Fruit fly (Drosophila melanogaster) whole organism, embryonic: ENCODE data around the gene PIP82.

Experiments used
- Ada2b ChIP-seq: fragments of 200-800 bp; sonication (Bioruptor generic); IDR thresholded peaks from 2 replicates; pipeline ENCODE4 v1.3.6; 2022; ENCODE audit warnings: missing biosample characterization, missing genetic modification characterization
- Antp ChIP-seq: fragments of 200-800 bp; sonication (Bioruptor generic); optimal IDR thresholded peaks from 3 replicates; lab custom pipeline; 2016; ENCODE audit warnings: missing biosample characterization, missing genetic modification characterization
- BtbVII ChIP-seq: fragments of 200-800 bp; sonication (Bioruptor generic); optimal IDR thresholded peaks from 3 replicates; lab custom pipeline; 2017; ENCODE audit warnings: missing biosample characterization, mild to moderate bottlenecking, missing genetic modification characterization
- CG10274 ChIP-seq: fragments of 200-800 bp; sonication (Bioruptor generic); optimal IDR thresholded peaks from 3 replicates; lab custom pipeline; 2017; ENCODE audit warnings: missing biosample characterization, mild to moderate bottlenecking, missing genetic modification characterization
- CG11695 ChIP-seq: fragments of 200-800 bp; sonication (Bioruptor generic); IDR thresholded peaks from 3 replicates; pipeline ENCODE4 v1.3.6; 2022; ENCODE audit warnings: missing biosample characterization, missing genetic modification characterization
- CG13287 ChIP-seq: fragments of 200-800 bp; sonication (Bioruptor generic); IDR thresholded peaks from 2 replicates; pipeline ENCODE4 v1.3.6; 2022; ENCODE audit warnings: missing biosample characterization, missing genetic modification characterization; ENCODE audit not compliant: partially characterized antibody
- CG17802 ChIP-seq: fragments of 200-800 bp; sonication (Bioruptor generic); optimal IDR thresholded peaks from 2 replicates; lab custom pipeline; 2018; ENCODE audit warnings: missing biosample characterization, mild to moderate bottlenecking, missing genetic modification characterization, moderate library complexity
- CG18599 ChIP-seq: fragments of 200-800 bp; sonication (Bioruptor generic); optimal IDR thresholded peaks from 3 replicates; lab custom pipeline; 2017; ENCODE audit warnings: missing biosample characterization, missing genetic modification characterization, mild to moderate bottlenecking, moderate library complexity, missing genetic modification reagents
- CG2120 ChIP-seq: fragments of 200-800 bp; sonication (Bioruptor generic); optimal IDR thresholded peaks from 3 replicates; lab custom pipeline; 2016; ENCODE audit warnings: missing biosample characterization, missing genetic modification characterization
- CG3163 ChIP-seq: fragments of 200-800 bp; sonication (Bioruptor generic); optimal IDR thresholded peaks from 3 replicates; lab custom pipeline; 2016; ENCODE audit warnings: missing biosample characterization, missing genetic modification characterization
- CG32532 ChIP-seq: fragments of 200-800 bp; sonication (Bioruptor generic); IDR thresholded peaks from 2 replicates; pipeline ENCODE4 v1.3.6; 2022; ENCODE audit warnings: missing biosample characterization, missing genetic modification characterization
- CG34224 ChIP-seq: fragments of 200-800 bp; sonication (Bioruptor generic); IDR thresholded peaks from 3 replicates; pipeline ENCODE4 v1.3.6; 2022; ENCODE audit warnings: missing biosample characterization, missing genetic modification characterization; ENCODE audit not compliant: partially characterized antibody
- CG4617 ChIP-seq: fragments of 200-800 bp; sonication (Bioruptor generic); optimal IDR thresholded peaks from 3 replicates; lab custom pipeline; 2016; ENCODE audit warnings: missing biosample characterization, missing genetic modification characterization, borderline replicate concordance
- CG4730 ChIP-seq: fragments of 200-800 bp; sonication (Bioruptor generic); IDR thresholded peaks from 2 replicates; pipeline ENCODE4 v1.3.6; 2022; ENCODE audit warnings: missing biosample characterization, missing genetic modification characterization
- CG5245 ChIP-seq: fragments of 200-800 bp; sonication (Bioruptor generic); optimal IDR thresholded peaks from 3 replicates; lab custom pipeline; 2016; ENCODE audit warnings: missing biosample characterization, missing genetic modification characterization
- CG6854 ChIP-seq: fragments of 200-800 bp; sonication (Bioruptor generic); optimal IDR thresholded peaks from 3 replicates; lab custom pipeline; 2017; ENCODE audit warnings: missing biosample characterization, mild to moderate bottlenecking, missing genetic modification characterization
- CG7372 ChIP-seq: fragments of 200-800 bp; sonication (Bioruptor generic); IDR thresholded peaks from 2 replicates; pipeline ENCODE4 v1.3.6; 2022; ENCODE audit warnings: missing biosample characterization, missing genetic modification characterization
- CG7556 ChIP-seq: fragments of 200-800 bp; sonication (Bioruptor generic); optimal IDR thresholded peaks from 2 replicates; lab custom pipeline; 2017; ENCODE audit warnings: missing biosample characterization, mild to moderate bottlenecking, missing genetic modification characterization
- CG9215 ChIP-seq: fragments of 200-800 bp; sonication (Bioruptor generic); IDR thresholded peaks from 2 replicates; pipeline ENCODE4 v1.3.6; 2022; ENCODE audit warnings: missing biosample characterization, missing genetic modification characterization
- Fer1 ChIP-seq: fragments of 200-800 bp; sonication (Bioruptor generic); optimal IDR thresholded peaks from 2 replicates; lab custom pipeline; 2017; ENCODE audit warnings: missing biosample characterization, mild to moderate bottlenecking, missing genetic modification characterization
- GATAe ChIP-seq: fragments of 200-800 bp; sonication (Bioruptor generic); conservative IDR thresholded peaks from 2 replicates; pipeline ENCODE4 v1.3.6; 2022; ENCODE audit warnings: missing biosample characterization, missing genetic modification characterization
- H2.0 ChIP-seq: fragments of 200-800 bp; sonication (Bioruptor generic); IDR thresholded peaks from 2 replicates; pipeline ENCODE4 v1.3.6; 2022; ENCODE audit warnings: missing biosample characterization, missing genetic modification characterization
- HHEX ChIP-seq: fragments of 200-800 bp; sonication (Bioruptor generic); optimal IDR thresholded peaks from 3 replicates; lab custom pipeline; 2017; ENCODE audit warnings: missing biosample characterization, mild to moderate bottlenecking, missing genetic modification characterization, missing genetic modification reagents
- Lpt ChIP-seq: fragments of >200 bp; optimal IDR thresholded peaks from 2 replicates; lab custom pipeline; 2018; ENCODE audit warnings: missing biosample characterization, missing genetic modification characterization
- Myb ChIP-seq: fragments of 200-800 bp; sonication (Bioruptor generic); optimal IDR thresholded peaks from 2 replicates; lab custom pipeline; 2016; ENCODE audit warnings: missing biosample characterization, missing genetic modification characterization
- Nf-YA ChIP-seq: fragments of 200-800 bp; sonication (Bioruptor generic); IDR thresholded peaks from 2 replicates; pipeline ENCODE4 v1.3.6; 2022; ENCODE audit warnings: missing biosample characterization, missing genetic modification characterization
- NfI ChIP-seq: fragments of 200-800 bp; sonication (Bioruptor generic); optimal IDR thresholded peaks from 3 replicates; lab custom pipeline; 2018; ENCODE audit warnings: missing biosample characterization, mild to moderate bottlenecking, missing genetic modification characterization, moderate library complexity
- PHDP ChIP-seq: fragments of 200-800 bp; sonication (Bioruptor generic); optimal IDR thresholded peaks from 3 replicates; lab custom pipeline; 2018; ENCODE audit warnings: missing biosample characterization, mild to moderate bottlenecking, missing genetic modification characterization, moderate library complexity
- Ptx1 ChIP-seq: fragments of 200-800 bp; sonication (Bioruptor generic); IDR thresholded peaks from 2 replicates; pipeline ENCODE4 v1.3.6; 2022; ENCODE audit warnings: missing biosample characterization, missing genetic modification characterization
- Xrp1 ChIP-seq: fragments of 200-800 bp; sonication (Bioruptor generic); IDR thresholded peaks from 2 replicates; pipeline ENCODE4 v1.3.6; 2022; ENCODE audit warnings: missing biosample characterization, missing genetic modification characterization
- ash1 ChIP-seq: fragments of 200-800 bp; sonication (Bioruptor generic); optimal IDR thresholded peaks from 2 replicates; lab custom pipeline; 2018; ENCODE audit warnings: missing biosample characterization, mild to moderate bottlenecking, missing genetic modification characterization
- az2 ChIP-seq: fragments of 200-800 bp; sonication (Bioruptor generic); optimal IDR thresholded peaks from 3 replicates; lab custom pipeline; 2016; ENCODE audit warnings: missing biosample characterization, missing genetic modification characterization
- bcd ChIP-seq: fragments of 200-800 bp; sonication (Bioruptor generic); optimal IDR thresholded peaks from 2 replicates; lab custom pipeline; 2017; ENCODE audit warnings: missing biosample characterization, mild to moderate bottlenecking, missing genetic modification characterization
- ci ChIP-seq: fragments of 200-800 bp; sonication (Bioruptor generic); IDR thresholded peaks from 3 replicates; pipeline ENCODE4 v1.3.6; 2022; ENCODE audit warnings: missing biosample characterization, missing genetic modification characterization
- crol ChIP-seq: fragments of 200-800 bp; sonication (Bioruptor generic); IDR thresholded peaks from 2 replicates; pipeline ENCODE4 v1.3.6; 2022; ENCODE audit warnings: missing biosample characterization, missing genetic modification characterization
- dmrt11E ChIP-seq: fragments of 200-800 bp; sonication (Bioruptor generic); optimal IDR thresholded peaks from 3 replicates; lab custom pipeline; 2018; ENCODE audit warnings: missing biosample characterization, mild to moderate bottlenecking, missing genetic modification characterization, moderate library complexity
- ftz-f1 ChIP-seq: fragments of 200-800 bp; sonication (Bioruptor generic); optimal IDR thresholded peaks from 2 replicates; lab custom pipeline; 2016; ENCODE audit warnings: missing biosample characterization, missing genetic modification characterization
- gro ChIP-seq: fragments of 200-800 bp; sonication (Bioruptor generic); optimal IDR thresholded peaks from 2 replicates; lab custom pipeline; 2016; ENCODE audit warnings: missing biosample characterization, missing genetic modification characterization
- ind ChIP-seq: fragments of 200-800 bp; sonication (Bioruptor generic); optimal IDR thresholded peaks from 3 replicates; lab custom pipeline; 2016; ENCODE audit warnings: missing biosample characterization, missing genetic modification characterization
- jigr1 ChIP-seq: fragments of 200-800 bp; sonication (Bioruptor generic); IDR thresholded peaks from 3 replicates; pipeline ENCODE4 v1.3.6; 2022; ENCODE audit warnings: missing biosample characterization, missing genetic modification characterization
- kay ChIP-seq: fragments of 200-800 bp; sonication (Bioruptor generic); optimal IDR thresholded peaks from 2 replicates; lab custom pipeline; 2016; ENCODE audit warnings: missing biosample characterization, missing genetic modification characterization
- ken ChIP-seq: fragments of 200-800 bp; sonication (Bioruptor generic); IDR thresholded peaks from 3 replicates; pipeline ENCODE4 v1.3.6; 2022; ENCODE audit warnings: missing biosample characterization, missing genetic modification characterization
- maf-S ChIP-seq: fragments of 200-800 bp; sonication (Bioruptor generic); optimal IDR thresholded peaks from 2 replicates; lab custom pipeline; 2016; ENCODE audit warnings: missing biosample characterization, missing genetic modification characterization
- nmo ChIP-seq: fragments of 200-800 bp; sonication (Bioruptor generic); optimal IDR thresholded peaks from 2 replicates; lab custom pipeline; 2018; ENCODE audit warnings: missing biosample characterization, mild to moderate bottlenecking, missing genetic modification characterization, moderate library complexity
- org-1 ChIP-seq: fragments of 200-800 bp; sonication (Bioruptor generic); optimal IDR thresholded peaks from 2 replicates; lab custom pipeline; 2017; ENCODE audit warnings: missing biosample characterization, missing genetic modification characterization
- pum ChIP-seq: fragments of 200-800 bp; sonication (Bioruptor generic); optimal IDR thresholded peaks from 2 replicates; lab custom pipeline; 2016; ENCODE audit warnings: missing biosample characterization, missing genetic modification characterization
- row ChIP-seq: fragments of 200-800 bp; sonication (Bioruptor generic); IDR thresholded peaks from 3 replicates; pipeline ENCODE4 v1.3.6; 2022; ENCODE audit warnings: missing biosample characterization, missing genetic modification characterization
- scrt ChIP-seq: fragments of 200-800 bp; sonication (Bioruptor generic); optimal IDR thresholded peaks from 2 replicates; lab custom pipeline; 2018; ENCODE audit warnings: missing biosample characterization, mild to moderate bottlenecking, missing genetic modification characterization, moderate library complexity
- slbo ChIP-seq: fragments of 200-800 bp; sonication (Bioruptor generic); IDR thresholded peaks from 2 replicates; pipeline ENCODE4 v1.3.6; 2022; ENCODE audit warnings: missing biosample characterization, missing genetic modification characterization
- vvl ChIP-seq: fragments of 200-800 bp; sonication (Bioruptor generic); IDR thresholded peaks from 2 replicates; pipeline ENCODE4 v1.3.6; 2022; ENCODE audit warnings: missing biosample characterization, missing genetic modification characterization
- wdn ChIP-seq: fragments of 200-800 bp; sonication (Bioruptor generic); IDR thresholded peaks from 2 replicates; pipeline ENCODE4 v1.3.6; 2022; ENCODE audit warnings: missing biosample characterization, missing genetic modification characterization

The PIP82 gene

DNA sequence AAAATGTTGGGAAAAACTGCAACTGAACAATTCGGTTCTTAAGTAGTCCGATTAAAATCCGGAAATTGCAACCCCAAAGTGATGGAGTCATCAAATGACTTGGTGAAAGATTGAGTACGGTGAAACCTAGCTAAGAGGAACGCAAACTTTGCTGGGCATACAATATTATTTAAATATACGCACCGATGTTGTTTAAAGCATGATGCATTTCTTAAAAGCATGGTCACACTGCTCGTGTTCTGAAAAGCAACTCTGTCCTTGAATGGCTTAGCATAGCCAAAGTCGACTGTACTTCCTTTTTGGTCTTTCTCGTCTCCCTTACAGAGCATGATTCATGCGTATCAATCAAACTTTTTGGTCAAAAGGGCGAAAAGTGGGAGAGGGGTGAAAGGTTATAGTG, 7.2 kb upstream of the PIP82 start (continued):
- no peak for TF ChIP-seq CG10274 (GFP tag; lab: Kevin White, UChicago)
- TF ChIP-seq scrt (GFP tag; lab: Kevin White, UChicago): no peak
- TF ChIP-seq CG2120 (GFP tag; lab: Kevin White, UChicago): peak; percentile 44
- TF ChIP-seq org-1 (GFP tag; lab: Kevin White, UChicago): no peak
- TF ChIP-seq CG7556: peak; percentile 26
- peak; percentile 58 for TF ChIP-seq Ptx1 (GFP tag; lab: Robert Waterston, UW)
- peak; percentile 61; the same call in 1 of the 2 replicates for TF ChIP-seq Xrp1 (GFP tag; lab: Robert Waterston, UW)
- 0 out of 3 replicates have a peak, but pooled peaks have one; percentile 35 for TF ChIP-seq ken
- TF ChIP-seq Fer1 (GFP tag; lab: Kevin White, UChicago): peak; percentile 44
- 0 out of 2 replicates have a peak, but pooled peaks have one; percentile 11 for TF ChIP-seq CG9215 (GFP tag; lab: Robert Waterston, UW)
- TF ChIP-seq wdn: peak; percentile 39; the same call in 1 of the 2 replicates
- TF ChIP-seq vvl (GFP tag; lab: Robert Waterston, UW): peak; percentile 50; the same call in 1 of the 2 replicates
- no peak for TF ChIP-seq ftz-f1 (GFP tag; lab: Kevin White, UChicago)
- TF ChIP-seq Lpt (GFP tag; lab: Kevin White, UChicago): no peak
- 0 out of 2 replicates have a peak, but pooled peaks have one; percentile 7 for TF ChIP-seq CG4730 (GFP tag; lab: Robert Waterston, UW)
- no peak for TF ChIP-seq ash1 (GFP tag; lab: Kevin White, UChicago)
- peak; percentile 9 for TF ChIP-seq Myb (GFP tag; lab: Kevin White, UChicago)
- TF ChIP-seq NfI: peak; percentile 15
- TF ChIP-seq PHDP (tag; lab: Kevin White, UChicago): peak; percentile 25
- peak; percentile 60; the same call in 1 of the 2 replicates for TF ChIP-seq CG32532 (GFP tag; lab: Robert Waterston, UW)
- TF ChIP-seq az2 (GFP tag; lab: Kevin White, UChicago): peak; percentile 2
- peak; percentile 14 for TF ChIP-seq BtbVII (GFP tag; lab: Kevin White, UChicago)
- peak; percentile 67; the same call in 1 of the 3 replicates for TF ChIP-seq ci (GFP tag; lab: Robert Waterston, UW)
- no peak; the same call in 1 of the 2 replicates for TF ChIP-seq CG7372 (GFP tag; lab: Robert Waterston, UW)
- TF ChIP-seq row: peak; percentile 65
- TF ChIP-seq CG5245: no peak
- TF ChIP-seq slbo (GFP tag; lab: Robert Waterston, UW): peak; percentile 63
- TF ChIP-seq dmrt11E (tag; lab: Kevin White, UChicago): no peak
- peak; percentile 31 for TF ChIP-seq gro (GFP tag; lab: Kevin White, UChicago)
- peak; percentile 23 for TF ChIP-seq kay (GFP tag; lab: Kevin White, UChicago)
- peak; percentile 29 for TF ChIP-seq Antp (GFP tag; lab: Kevin White, UChicago)
- TF ChIP-seq maf-S: no peak
- TF ChIP-seq CG13287: no peak
- TF ChIP-seq CG3163: no peak
- peak; percentile 4 for TF ChIP-seq nmo (GFP tag; lab: Kevin White, UChicago)
- 0 out of 3 replicates have a peak, but pooled peaks have one; percentile 38 for TF ChIP-seq CG11695 (GFP tag; lab: Robert Waterston, UW)
- peak; percentile 63 for TF ChIP-seq CG18599 (GFP tag; lab: Kevin White, UChicago)
- TF ChIP-seq pum (GFP tag; lab: Kevin White, UChicago): peak; percentile 5
- TF ChIP-seq CG17802: no peak
- no peak for TF ChIP-seq crol
- TF ChIP-seq CG4617 (GFP tag; lab: Kevin White, UChicago): no peak
- TF ChIP-seq GATAe: no peak
- peak; percentile 26 for TF ChIP-seq HHEX
- no peak for TF ChIP-seq jigr1 (GFP tag; lab: Robert Waterston, UW)
- TF ChIP-seq bcd (GFP tag; lab: Kevin White, UChicago): peak; percentile 7
- TF ChIP-seq H2.0 (GFP tag; lab: Robert Waterston, UW): peak; percentile 49; the same call in 1 of the 2 replicates
- TF ChIP-seq Ada2b (GFP tag; lab: Robert Waterston, UW): peak; percentile 66
- peak; percentile 24 for TF ChIP-seq ind (GFP tag; lab: Kevin White, UChicago)
- TF ChIP-seq Nf-YA (GFP tag; lab: Robert Waterston, UW): 0 out of 2 replicates have a peak, but pooled peaks have one; percentile 16
- peak; percentile 16 for TF ChIP-seq CG6854 (GFP tag; lab: Kevin White, UChicago)
- TF ChIP-seq CG34224 (GFP tag; lab: Robert Waterston, UW): no peak
